Worm (Caenorhabditis elegans) whole organism, midembryonic: Measurements from ENCODE around the gene C50D2.1.
A peak's percentile ranks its signal among the peaks of the same experiment; 100 is the strongest.
"Not testable (repeated sequence)": the region's sequence is repeated elsewhere in the genome, so short reads cannot be mapped to it uniquely, and the experiment has no call there.

ENCODE experiments used
- T22C8.4 ChIP-seq: fragments of 200-800 bp; sonication (Bioruptor generic); IDR thresholded peaks from 2 replicates; pipeline ENCODE4 v1.3.6; 2022; ENCODE audit warnings: missing genetic modification characterization, missing compliant biosample characterization
- cog-1 ChIP-seq: sonication (generic microtip); optimal IDR thresholded peaks from 2 replicates; lab custom pipeline; 2016; ENCODE audit warnings: missing genetic modification characterization, missing compliant biosample characterization
- flt-1 ChIP-seq: fragments of 200-800 bp; sonication (Bioruptor generic); IDR thresholded peaks from 2 replicates; pipeline ENCODE4 v1.3.6; 2022; ENCODE audit warnings: missing genetic modification characterization, missing compliant biosample characterization
- klf-2 ChIP-seq: fragments of 200-800 bp; sonication (Bioruptor generic); conservative IDR thresholded peaks from 2 replicates; pipeline ENCODE4 v1.3.6; 2022; ENCODE audit warnings: missing genetic modification reagents, missing genetic modification characterization, missing compliant biosample characterization
- med-1 ChIP-seq: sonication (generic microtip); optimal IDR thresholded peaks from 2 replicates; lab custom pipeline; 2017; ENCODE audit warnings: missing genetic modification characterization, mild to moderate bottlenecking, missing compliant biosample characterization, antibody characterized with exemption, missing genetic modification reagents; ENCODE audit not compliant: insufficient read depth
- ref-1 ChIP-seq: fragments of 200-800 bp; sonication (Bioruptor generic); conservative IDR thresholded peaks from 2 replicates; pipeline ENCODE4 v1.3.6; 2022; ENCODE audit warnings: missing genetic modification reagents, missing genetic modification characterization, missing compliant biosample characterization
- tab-1 ChIP-seq: fragments of 200-800 bp; sonication (Bioruptor generic); IDR thresholded peaks from 2 replicates; pipeline ENCODE4 v1.3.6; 2022; ENCODE audit warnings: missing genetic modification characterization, missing compliant biosample characterization
- ztf-23 ChIP-seq: fragments of 200-800 bp; sonication (Bioruptor generic); IDR thresholded peaks from 2 replicates; pipeline ENCODE4 v1.3.6; 2022; ENCODE audit warnings: missing genetic modification reagents, missing genetic modification characterization, missing compliant biosample characterization
- ztf-29 ChIP-seq: fragments of 200-800 bp; sonication (Bioruptor generic); IDR thresholded peaks from 2 replicates; pipeline ENCODE4 v1.3.6; 2022; ENCODE audit warnings: missing genetic modification reagents, missing genetic modification characterization, missing compliant biosample characterization

Gene C50D2.1

DNA sequence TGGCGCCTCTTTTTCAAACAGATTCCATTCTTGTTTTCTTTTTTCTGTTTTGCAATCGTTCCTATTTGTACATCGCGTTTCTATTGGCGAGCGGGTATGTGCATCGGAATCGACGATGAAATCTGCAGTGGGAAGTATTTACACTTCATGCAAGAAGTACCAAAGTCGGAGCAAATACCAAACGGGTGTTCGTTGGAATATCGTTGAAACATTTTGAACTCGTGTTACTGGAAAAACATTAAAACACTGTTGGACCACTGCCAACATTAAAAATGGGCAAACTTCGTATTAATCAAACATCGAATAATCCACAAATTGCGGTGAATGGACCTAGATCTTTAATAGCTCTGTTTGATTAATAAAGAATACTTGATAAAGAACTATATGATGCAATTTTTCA is 32.2 kb upstream of the C50D2.1 start, which contains the start of gene C23H3.9:
C23H3.9 (minus strand) TSS at position 101 of the 400 bp plus-strand sequence.
- TF ChIP-seq ztf-23 = no peak
- TF ChIP-seq cog-1 = no peak
- TF ChIP-seq tab-1 (GFP tag; lab: Robert Waterston, UW) = no peak
- TF ChIP-seq flt-1 (GFP tag; lab: Robert Waterston, UW) = no peak
- no peak for TF ChIP-seq ztf-29 (GFP tag; lab: Robert Waterston, UW)
- TF ChIP-seq T22C8.4 = no peak
- no peak for TF ChIP-seq klf-2 (GFP tag; lab: Robert Waterston, UW)
- TF ChIP-seq ref-1 = no peak
- no peak for TF ChIP-seq med-1 (GFP tag; lab: Kevin White, UChicago)

DNA sequence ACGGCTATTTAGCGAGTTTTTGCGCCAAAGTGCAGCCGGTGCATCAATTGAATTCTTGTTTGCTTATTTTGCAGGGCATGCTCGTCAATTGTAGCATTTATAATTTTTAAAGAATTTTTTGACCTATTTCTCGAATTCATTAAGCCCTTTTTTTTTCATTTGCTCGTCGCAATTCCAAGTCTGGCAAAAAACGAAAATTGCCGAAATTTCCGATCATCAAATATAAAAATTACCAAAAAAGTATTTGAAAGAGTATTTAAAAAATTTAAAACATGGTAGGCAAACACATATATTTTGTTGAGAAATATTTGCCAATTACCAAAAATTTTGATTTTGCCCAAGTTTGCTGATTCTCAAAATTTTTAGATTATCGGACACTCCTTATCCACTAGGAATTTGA is 27.2 kb upstream of the C50D2.1 start, which contains the start of gene C50D2.6:
C50D2.6 (plus strand) TSS at position 301 of the 400 bp plus-strand sequence.
- TF ChIP-seq cog-1 = no peak
- TF ChIP-seq klf-2 (GFP tag; lab: Robert Waterston, UW) = no peak
- no peak for TF ChIP-seq ref-1
- no peak for TF ChIP-seq tab-1 (GFP tag; lab: Robert Waterston, UW)
- no peak for TF ChIP-seq ztf-29 (GFP tag; lab: Robert Waterston, UW)
- no peak for TF ChIP-seq ztf-23
- TF ChIP-seq med-1 (GFP tag; lab: Kevin White, UChicago) = no peak
- TF ChIP-seq flt-1 (GFP tag; lab: Robert Waterston, UW) = no peak

DNA sequence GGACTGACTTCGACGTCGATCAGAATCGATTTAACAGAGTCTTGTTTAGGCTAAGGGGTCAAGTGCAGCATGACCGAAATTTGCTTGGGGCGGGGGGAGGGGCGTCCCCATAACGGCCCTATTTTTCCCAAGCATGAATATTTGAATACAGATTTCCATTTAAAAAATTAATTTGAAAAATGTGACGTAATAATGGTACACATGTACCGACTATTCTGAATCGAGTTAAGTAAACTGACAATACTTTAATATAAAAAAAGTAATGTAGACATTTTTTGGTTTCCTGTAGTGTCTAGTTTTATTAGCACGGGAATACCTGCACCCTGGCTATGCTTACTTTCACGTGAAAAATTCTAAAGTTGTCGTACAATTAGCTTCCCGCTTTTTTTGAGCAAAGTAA is 24.6 kb upstream of the C50D2.1 start:
- TF ChIP-seq klf-2 (GFP tag; lab: Robert Waterston, UW) = no peak
- TF ChIP-seq ref-1 = no peak
- no peak for TF ChIP-seq ztf-29 (GFP tag; lab: Robert Waterston, UW)
- no peak for TF ChIP-seq tab-1 (GFP tag; lab: Robert Waterston, UW)
- TF ChIP-seq med-1 (GFP tag; lab: Kevin White, UChicago) = no peak
- no peak for TF ChIP-seq T22C8.4
- no peak for TF ChIP-seq ztf-23
- TF ChIP-seq cog-1 = no peak
- TF ChIP-seq flt-1 (GFP tag; lab: Robert Waterston, UW) = no peak

- no peak for TF ChIP-seq flt-1 (GFP tag; lab: Robert Waterston, UW)
- no peak for TF ChIP-seq cog-1
- TF ChIP-seq ztf-29 (GFP tag; lab: Robert Waterston, UW) = no peak
- TF ChIP-seq klf-2 (GFP tag; lab: Robert Waterston, UW) = no peak
- TF ChIP-seq tab-1 (GFP tag; lab: Robert Waterston, UW) = no peak
- no peak for TF ChIP-seq T22C8.4
- TF ChIP-seq ztf-23 = no peak
- TF ChIP-seq med-1 (GFP tag; lab: Kevin White, UChicago) = no peak
- no peak for TF ChIP-seq ref-1
Observed at ce11 chrII:87937-88336, 23.4 kb upstream of the C50D2.1 start.

ce11 chrII:91419-91818 is 19.9 kb upstream of the C50D2.1 start, which contains the start of gene mcat-1:
Gene mcat-1, minus strand, starts transcription at chrII:91519.
- no peak for TF ChIP-seq ztf-29 (GFP tag; lab: Robert Waterston, UW)
- TF ChIP-seq tab-1 (GFP tag; lab: Robert Waterston, UW) = no peak
- no peak for TF ChIP-seq cog-1
- no peak for TF ChIP-seq ztf-23
- no peak for TF ChIP-seq ref-1
- TF ChIP-seq klf-2 (GFP tag; lab: Robert Waterston, UW) = no peak
- no peak for TF ChIP-seq med-1 (GFP tag; lab: Kevin White, UChicago)
- TF ChIP-seq T22C8.4 = no peak
- no peak for TF ChIP-seq flt-1 (GFP tag; lab: Robert Waterston, UW)

DNA sequence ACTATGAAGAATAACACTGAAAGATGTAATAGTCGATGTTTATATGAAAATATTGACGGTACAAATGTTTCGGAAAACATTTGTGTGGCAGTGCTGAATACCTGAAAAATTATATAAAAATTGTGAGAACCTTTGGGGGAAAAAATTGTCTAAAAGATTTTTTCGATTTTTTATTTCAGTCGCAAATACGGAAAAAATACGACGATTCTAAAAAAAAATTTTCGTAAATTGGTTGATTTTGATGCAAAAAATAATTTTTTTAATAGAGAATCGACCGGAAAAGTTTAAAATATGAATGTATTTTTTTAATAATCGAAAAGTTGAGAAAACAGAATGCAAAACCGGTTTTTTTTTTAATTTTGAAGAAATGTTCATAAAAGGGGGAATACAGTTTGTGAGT is 16.2 kb upstream of the C50D2.1 start, which contains the start of gene C50D2.7:
C50D2.7 (minus strand) TSS at position 101 of the 400 bp plus-strand sequence.
- TF ChIP-seq med-1 (GFP tag; lab: Kevin White, UChicago) (no peak), klf-2 (GFP tag; lab: Robert Waterston, UW) (no peak), T22C8.4 (no peak), ztf-23 (no peak), ref-1 (no peak), tab-1 (GFP tag; lab: Robert Waterston, UW) (no peak), cog-1 (no peak), flt-1 (GFP tag; lab: Robert Waterston, UW) (no peak), ztf-29 (GFP tag; lab: Robert Waterston, UW) (no peak)

DNA sequence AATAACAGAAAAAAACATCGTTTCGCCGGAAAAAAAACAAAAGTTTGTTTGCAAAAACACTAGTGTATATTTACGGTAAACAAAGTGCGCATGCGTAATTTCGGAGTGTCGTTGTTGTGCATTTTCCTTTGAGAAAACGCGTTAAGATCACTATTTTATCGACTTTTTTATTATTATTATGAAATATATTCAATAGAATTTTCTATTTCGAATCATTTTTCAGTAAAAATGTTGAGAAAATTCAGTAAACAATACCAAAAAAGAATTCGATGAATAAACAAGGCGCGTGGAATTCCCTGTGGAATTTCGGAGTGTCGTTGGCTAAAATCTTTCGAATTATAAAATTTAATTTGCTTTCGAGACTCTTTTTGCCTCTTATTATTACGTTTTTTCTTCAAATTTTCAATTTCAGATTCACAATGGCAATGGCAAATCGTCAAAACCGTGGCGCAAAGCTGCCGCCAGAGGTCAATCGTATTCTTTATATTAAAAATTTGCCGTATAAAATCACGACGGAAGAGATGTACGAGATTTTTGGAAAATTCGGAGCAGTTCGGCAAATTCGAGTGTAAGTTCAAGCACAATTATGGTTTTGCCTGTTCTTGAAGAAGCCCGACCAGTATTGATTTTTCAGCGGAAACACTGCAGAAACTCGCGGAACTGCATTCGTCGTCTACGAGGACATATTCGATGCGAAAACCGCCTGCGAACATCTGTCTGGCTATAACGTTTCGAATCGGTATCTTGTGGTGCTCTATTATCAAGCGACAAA is 13.2 kb upstream of the C50D2.1 start, which contains the start of the genes luc-7L3 and sftb-6:
luc-7L3 (minus strand) TSS at position 36 of the 772 bp plus-strand sequence.
sftb-6 (plus strand) TSS at position 413 of the 772 bp plus-strand sequence.
- TF ChIP-seq cog-1 = peak; percentile 13
- no peak for TF ChIP-seq ref-1
- TF ChIP-seq T22C8.4 = peak; percentile 28; the same call in 1 of the 2 replicates

DNA sequence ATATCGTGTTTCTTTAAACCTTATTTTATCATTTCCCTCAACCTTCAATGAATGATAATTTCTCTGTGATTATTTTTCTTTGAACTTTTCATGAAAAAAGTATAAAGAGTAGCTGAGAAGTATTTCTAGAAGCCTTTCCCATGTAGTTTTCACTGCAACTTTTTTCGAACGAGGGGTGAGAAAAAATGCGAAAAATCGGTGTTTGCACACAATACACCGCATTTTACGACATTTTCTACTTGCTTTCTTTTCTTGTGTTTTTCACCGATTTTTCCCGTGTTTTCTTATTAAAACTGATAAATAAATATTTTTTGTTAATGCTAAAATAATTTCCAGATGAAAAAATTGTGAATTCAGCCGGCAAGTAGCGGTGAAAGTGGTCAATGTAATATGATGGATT is 12.5 kb upstream of the C50D2.1 start, which contains the start of gene C50D2.10:
C50D2.10 (plus strand) TSS at position 245 of the 400 bp plus-strand sequence.
- not testable (repeated sequence) for TF ChIP-seq cog-1; tab-1 (GFP tag; lab: Robert Waterston, UW); klf-2 (GFP tag; lab: Robert Waterston, UW)

ce11 chrII:101176-101575 is 10.2 kb upstream of the C50D2.1 start:
- no peak for TF ChIP-seq med-1 (GFP tag; lab: Kevin White, UChicago)
- no peak for TF ChIP-seq ref-1

- TF ChIP-seq flt-1 (GFP tag; lab: Robert Waterston, UW) = no peak
- no peak for TF ChIP-seq T22C8.4
- TF ChIP-seq cog-1 = no peak
- no peak for TF ChIP-seq ztf-29 (GFP tag; lab: Robert Waterston, UW)
- no peak for TF ChIP-seq ref-1
- no peak for TF ChIP-seq klf-2 (GFP tag; lab: Robert Waterston, UW)
- no peak for TF ChIP-seq tab-1 (GFP tag; lab: Robert Waterston, UW)
- TF ChIP-seq ztf-23 = no peak
- no peak for TF ChIP-seq med-1 (GFP tag; lab: Kevin White, UChicago)
Observed at ce11 chrII:104234-104633, 7.1 kb upstream of the C50D2.1 start, which contains the start of gene col-68. Gene col-68, plus strand, starts transcription at chrII:104534.
